Worm (Caenorhabditis elegans) whole organism, L2 larva: ENCODE data around the gene fbxb-111.

ENCODE experiments used
- ZK546.5 ChIP-seq: sonication (generic microtip); optimal IDR thresholded peaks from 2 replicates; lab custom pipeline; 2017; ENCODE audit warnings: missing biosample characterization, missing genetic modification characterization
- alr-1 ChIP-seq: fragments of 150-350 bp; optimal IDR thresholded peaks from 2 replicates; lab custom pipeline; 2014; ENCODE audit warnings: missing biosample characterization, missing genetic modification characterization
- aly-2 ChIP-seq: fragments of 150-350 bp; optimal IDR thresholded peaks from 2 replicates; lab custom pipeline; 2014; ENCODE audit warnings: missing biosample characterization, missing genetic modification characterization
- ama-1 ChIP-seq: fragments of 150-350 bp; optimal IDR thresholded peaks from 2 replicates; lab custom pipeline; 2018; ENCODE audit warnings: inconsistent platforms
- ceh-82 ChIP-seq: fragments of 150-350 bp; optimal IDR thresholded peaks from 2 replicates; lab custom pipeline; 2014; ENCODE audit warnings: missing biosample characterization, missing genetic modification characterization
- elt-3 ChIP-seq: sonication (generic microtip); optimal IDR thresholded peaks from 2 replicates; lab custom pipeline; 2017; ENCODE audit warnings: missing biosample characterization, missing genetic modification characterization
- nhr-10 ChIP-seq: sonication (generic microtip); optimal IDR thresholded peaks from 2 replicates; lab custom pipeline; 2017; ENCODE audit warnings: missing biosample characterization, missing genetic modification characterization
- nhr-25 ChIP-seq: fragments of 150-350 bp; sonication (generic microtip); optimal IDR thresholded peaks from 3 replicates; lab custom pipeline; 2014; ENCODE audit warnings: missing biosample characterization, missing genetic modification characterization
- snpc-4 ChIP-seq: fragments of 150-350 bp; optimal IDR thresholded peaks from 2 replicates; lab custom pipeline; 2014; ENCODE audit warnings: missing biosample characterization, missing genetic modification characterization
- zag-1 ChIP-seq: fragments of 150-350 bp; optimal IDR thresholded peaks from 2 replicates; lab custom pipeline; 2014; ENCODE audit warnings: missing biosample characterization, missing genetic modification characterization

DNA sequence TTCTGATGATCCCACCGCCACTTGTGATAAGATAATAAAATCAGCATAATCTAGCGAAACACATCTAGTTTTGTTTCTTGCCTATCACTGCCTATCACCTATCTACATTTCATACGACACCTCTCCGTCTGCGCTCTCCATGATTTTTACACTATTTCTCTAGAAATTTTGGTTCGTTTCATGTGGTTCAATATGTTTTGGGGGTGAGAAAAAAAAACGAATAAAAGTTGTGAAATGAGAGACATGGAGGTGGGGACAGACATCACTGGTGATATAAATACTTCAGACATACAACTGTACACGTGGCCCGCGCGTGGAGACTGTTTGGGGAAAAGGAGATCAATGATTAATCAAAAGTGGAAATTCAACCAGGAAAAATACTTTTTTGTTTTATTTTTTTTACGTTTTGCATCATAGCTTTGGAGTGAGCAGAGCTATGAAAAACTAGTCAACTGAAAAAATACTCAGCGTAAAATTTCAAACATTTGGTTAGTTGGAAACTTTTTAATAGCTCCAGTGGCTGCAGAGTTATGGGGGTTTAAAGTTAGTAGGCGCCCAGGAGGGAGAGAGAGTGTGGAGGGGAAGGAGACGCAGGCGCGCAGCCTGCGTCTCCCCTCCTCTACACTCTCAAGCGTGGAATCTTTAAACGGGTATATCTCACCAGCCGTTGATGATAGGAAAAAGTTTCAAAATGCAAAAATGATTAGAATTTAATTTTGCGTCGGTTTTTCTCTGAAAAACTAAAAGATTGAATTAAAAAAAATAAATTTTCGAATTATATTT is 28.2 kb upstream of the fbxb-111 start:
- TF ChIP-seq nhr-10 (tag; lab: Kevin White, UChicago) (no peak), aly-2 (tag; lab: Kevin White, UChicago) (no peak), elt-3 (tag; lab: Kevin White, UChicago) (no peak), snpc-4 (tag; lab: Kevin White, UChicago) (no peak), nhr-25 (tag; lab: Kevin White, UChicago) (no peak), ceh-82 (tag; lab: Kevin White, UChicago) (no peak), ama-1 (lab: Kevin White, UChicago) (no peak), ZK546.5 (tag; lab: Kevin White, UChicago) (no peak), alr-1 (tag; lab: Kevin White, UChicago) (no peak), zag-1 (tag; lab: Kevin White, UChicago) (no peak)
